Worm (Caenorhabditis elegans): ENCODE measurements around the gene nhr-232.

- TF ChIP-seq him-1 (tag; optimal IDR thresholded peaks at IDR 0.05) (no peak), dao-5 (tag; optimal IDR thresholded peaks at IDR 0.05) (no peak)
These were observed 38.6 kb downstream of the nhr-232 start, which contains the start of gene col-150 for ce11 chrV:10294549-10294948.
